Worm (Caenorhabditis elegans) whole organism, L2 larva: ENCODE measurements around the gene srt-12.

Source experiments
- ceh-16 ChIP-seq: fragments of 150-350 bp; optimal IDR thresholded peaks from 2 replicates; lab custom pipeline; 2014; ENCODE audit warnings: missing biosample characterization, missing genetic modification characterization
- elt-1 ChIP-seq: fragments of 150-350 bp; optimal IDR thresholded peaks from 2 replicates; lab custom pipeline; 2014; ENCODE audit warnings: missing biosample characterization, missing genetic modification characterization
- elt-3 ChIP-seq: sonication (generic microtip); optimal IDR thresholded peaks from 2 replicates; lab custom pipeline; 2017; ENCODE audit warnings: missing biosample characterization, missing genetic modification characterization
- lin-13 ChIP-seq: fragments of 150-350 bp; optimal IDR thresholded peaks from 2 replicates; lab custom pipeline; 2014; ENCODE audit warnings: missing biosample characterization, missing genetic modification reagents, missing genetic modification characterization
- lin-39 ChIP-seq: fragments of 150-350 bp; optimal IDR thresholded peaks from 2 replicates; lab custom pipeline; 2014; ENCODE audit warnings: missing biosample characterization, missing genetic modification reagents, missing genetic modification characterization
- lsy-2 ChIP-seq, 2 experiments: fragments of 150-350 bp in 1 of 2; sonication (generic microtip) in 1 of 2; optimal IDR thresholded peaks; 2 replicates each; lab custom pipeline; 2014 to 2017; ENCODE audit warnings: missing biosample characterization in 2 of 2, missing genetic modification characterization in 2 of 2
- nhr-23 ChIP-seq: fragments of 150-350 bp; optimal IDR thresholded peaks from 2 replicates; lab custom pipeline; 2014; ENCODE audit warnings: missing biosample characterization, missing genetic modification reagents, missing genetic modification characterization
- snpc-4 ChIP-seq: fragments of 150-350 bp; optimal IDR thresholded peaks from 2 replicates; lab custom pipeline; 2014; ENCODE audit warnings: missing biosample characterization, missing genetic modification characterization
- unc-39 ChIP-seq: fragments of 150-350 bp; optimal IDR thresholded peaks from 2 replicates; lab custom pipeline; 2014; ENCODE audit warnings: missing biosample characterization, missing genetic modification characterization
- ztf-11 ChIP-seq: sonication (generic microtip); optimal IDR thresholded peaks from 2 replicates; lab custom pipeline; 2017; ENCODE audit warnings: missing biosample characterization, missing genetic modification characterization
- ztf-4 ChIP-seq: fragments of 150-350 bp; optimal IDR thresholded peaks from 2 replicates; lab custom pipeline; 2014; ENCODE audit warnings: missing biosample characterization, missing genetic modification characterization

ce11 chrV:4240292-4240691, 2.0 kb downstream of the srt-12 start, which contains the start of gene srh-204:
- TF ChIP-seq lsy-2 (tag; optimal IDR thresholded peaks at IDR 0.05; lab: Kevin White, UChicago) (no peak), elt-1 (tag; lab: Kevin White, UChicago) (no peak), ztf-11 (tag; lab: Kevin White, UChicago) (no peak), lin-13 (no peak), elt-3 (tag; lab: Kevin White, UChicago) (no peak), snpc-4 (no peak), nhr-23 (no peak), ztf-4 (tag; lab: Kevin White, UChicago) (no peak), lin-39 (tag; lab: Kevin White, UChicago) (no peak), unc-39 (tag; lab: Kevin White, UChicago) (no peak), ceh-16 (no peak)
